Fruit fly (Drosophila melanogaster) whole organism, prepupa: ENCODE results near the gene CG31141.

ENCODE experiments used
- Blimp-1 ChIP-seq: fragments of 200-800 bp; sonication (Bioruptor generic); optimal IDR thresholded peaks from 3 replicates; lab custom pipeline; 2017; ENCODE audit warnings: missing biosample characterization, missing genetic modification characterization, mild to moderate bottlenecking, moderate library complexity, missing genetic modification reagents
- CG10631 ChIP-seq: fragments of 200-800 bp; sonication (Bioruptor generic); optimal IDR thresholded peaks from 2 replicates; lab custom pipeline; 2016; ENCODE audit warnings: missing biosample characterization, missing genetic modification characterization
- CG10669 ChIP-seq: fragments of 200-800 bp; sonication (Bioruptor generic); optimal IDR thresholded peaks from 3 replicates; lab custom pipeline; 2018; ENCODE audit warnings: missing biosample characterization, mild to moderate bottlenecking, missing genetic modification characterization, moderate library complexity
- CG11902 ChIP-seq: fragments of 200-800 bp; sonication (Bioruptor generic); optimal IDR thresholded peaks from 3 replicates; lab custom pipeline; 2016; ENCODE audit warnings: missing biosample characterization, missing genetic modification characterization
- CG15336 ChIP-seq: fragments of 200-800 bp; sonication (Bioruptor generic); IDR thresholded peaks from 2 replicates; pipeline ENCODE4 v1.3.6; 2022; ENCODE audit warnings: missing biosample characterization, missing genetic modification characterization
- CG16779 ChIP-seq: fragments of 200-800 bp; sonication (Bioruptor generic); optimal IDR thresholded peaks from 3 replicates; lab custom pipeline; 2017; ENCODE audit warnings: missing biosample characterization, mild to moderate bottlenecking, missing genetic modification characterization
- CG31627 ChIP-seq: fragments of 200-800 bp; sonication (Bioruptor generic); optimal IDR thresholded peaks from 3 replicates; lab custom pipeline; 2016; ENCODE audit warnings: missing biosample characterization, missing genetic modification characterization
- CG34406 ChIP-seq: fragments of 200-800 bp; sonication (Bioruptor generic); optimal IDR thresholded peaks from 3 replicates; lab custom pipeline; 2016; ENCODE audit warnings: missing biosample characterization, missing genetic modification characterization
- CG4318 ChIP-seq: fragments of 200-800 bp; sonication (Bioruptor generic); optimal IDR thresholded peaks from 3 replicates; lab custom pipeline; 2017; ENCODE audit warnings: missing biosample characterization, mild to moderate bottlenecking, missing genetic modification characterization
- CG6854 ChIP-seq: fragments of 200-800 bp; sonication (Bioruptor generic); optimal IDR thresholded peaks from 2 replicates; lab custom pipeline; 2017; ENCODE audit warnings: missing biosample characterization, mild to moderate bottlenecking, missing genetic modification characterization
- CG7368 ChIP-seq: fragments of 200-800 bp; sonication (Bioruptor generic); optimal IDR thresholded peaks from 3 replicates; lab custom pipeline; 2016; ENCODE audit warnings: missing biosample characterization, missing genetic modification characterization
- CG8119 ChIP-seq: fragments of 200-800 bp; sonication (Bioruptor generic); IDR thresholded peaks from 3 replicates; pipeline ENCODE4 v1.3.6; 2022; ENCODE audit warnings: missing biosample characterization, missing genetic modification characterization
- CG9139 ChIP-seq: fragments of 200-800 bp; sonication (Bioruptor generic); optimal IDR thresholded peaks from 3 replicates; lab custom pipeline; 2017; ENCODE audit warnings: missing biosample characterization, mild to moderate bottlenecking, missing genetic modification characterization
- Eip75B ChIP-seq: fragments of 200-800 bp; sonication (Bioruptor generic); optimal IDR thresholded peaks from 3 replicates; lab custom pipeline; 2016; ENCODE audit warnings: missing biosample characterization, missing genetic modification characterization
- Eip93F ChIP-seq: fragments of 200-800 bp; sonication (Bioruptor generic); optimal IDR thresholded peaks from 2 replicates; lab custom pipeline; 2016; ENCODE audit warnings: missing biosample characterization, mild to moderate bottlenecking, missing genetic modification characterization
- Ets21C ChIP-seq: fragments of 200-800 bp; sonication (Bioruptor generic); optimal IDR thresholded peaks from 3 replicates; lab custom pipeline; 2016; ENCODE audit warnings: missing biosample characterization, missing genetic modification characterization
- Ets96B ChIP-seq: fragments of 200-800 bp; optimal IDR thresholded peaks from 2 replicates; lab custom pipeline; 2019; ENCODE audit warnings: missing biosample characterization, mild to moderate bottlenecking, missing genetic modification characterization, moderate library complexity
- Gug ChIP-seq: fragments of 200-800 bp; sonication (Bioruptor generic); IDR thresholded peaks from 2 replicates; pipeline ENCODE4 v1.3.6; 2022; ENCODE audit warnings: missing biosample characterization, missing genetic modification characterization
- Hr39 ChIP-seq: fragments of 200-800 bp; sonication (Bioruptor generic); optimal IDR thresholded peaks from 2 replicates; lab custom pipeline; 2016; ENCODE audit warnings: missing biosample characterization, missing genetic modification characterization
- OdsH ChIP-seq: fragments of 200-800 bp; sonication (Bioruptor generic); optimal IDR thresholded peaks from 3 replicates; lab custom pipeline; 2016; ENCODE audit warnings: missing biosample characterization, missing genetic modification characterization
- Sox102F ChIP-seq: fragments of 200-800 bp; sonication (Bioruptor generic); optimal IDR thresholded peaks from 2 replicates; lab custom pipeline; 2016; ENCODE audit warnings: missing biosample characterization, mild to moderate bottlenecking, missing genetic modification characterization
- Sox14 ChIP-seq: fragments of 200-800 bp; sonication (Bioruptor generic); optimal IDR thresholded peaks from 3 replicates; lab custom pipeline; 2016; ENCODE audit warnings: missing biosample characterization, missing genetic modification characterization
- cyc ChIP-seq: fragments of 200-800 bp; sonication (Bioruptor generic); optimal IDR thresholded peaks from 3 replicates; lab custom pipeline; 2016; ENCODE audit warnings: missing biosample characterization, missing genetic modification characterization
- dsx ChIP-seq: fragments of 200-800 bp; optimal IDR thresholded peaks from 3 replicates; lab custom pipeline; 2019; ENCODE audit warnings: missing biosample characterization, mild to moderate bottlenecking, missing genetic modification characterization, moderate library complexity; ENCODE audit not compliant: poor library complexity, severe bottlenecking
- eg ChIP-seq: fragments of 200-800 bp; sonication (Bioruptor generic); IDR thresholded peaks from 3 replicates; pipeline ENCODE4 v1.3.6; 2022; ENCODE audit warnings: missing biosample characterization, missing genetic modification characterization
- fd85E ChIP-seq: fragments of 200-800 bp; sonication (Bioruptor generic); optimal IDR thresholded peaks from 3 replicates; lab custom pipeline; 2016; ENCODE audit warnings: missing biosample characterization, missing genetic modification characterization
- fkh ChIP-seq: fragments of 200-800 bp; sonication (Bioruptor generic); optimal IDR thresholded peaks from 3 replicates; lab custom pipeline; 2017; ENCODE audit warnings: missing biosample characterization, mild to moderate bottlenecking, missing genetic modification characterization, moderate library complexity
- lz ChIP-seq: fragments of 200-800 bp; sonication (Bioruptor generic); optimal IDR thresholded peaks from 3 replicates; lab custom pipeline; 2016; ENCODE audit warnings: missing biosample characterization, missing genetic modification characterization
- net ChIP-seq: fragments of 200-800 bp; sonication (Bioruptor generic); optimal IDR thresholded peaks from 3 replicates; lab custom pipeline; 2016; ENCODE audit warnings: missing biosample characterization, missing genetic modification characterization
- spab ChIP-seq: fragments of 200-800 bp; sonication (Bioruptor generic); optimal IDR thresholded peaks from 2 replicates; lab custom pipeline; 2017; ENCODE audit warnings: missing biosample characterization, mild to moderate bottlenecking, missing genetic modification characterization, missing genetic modification reagents
- topi ChIP-seq: fragments of 200-800 bp; sonication (Bioruptor generic); optimal IDR thresholded peaks from 3 replicates; lab custom pipeline; 2016; ENCODE audit warnings: missing biosample characterization, missing genetic modification characterization
- vri ChIP-seq: fragments of 200-800 bp; sonication (Bioruptor generic); optimal IDR thresholded peaks from 3 replicates; lab custom pipeline; 2016; ENCODE audit warnings: missing biosample characterization, mild to moderate bottlenecking, missing genetic modification characterization

The CG31141 gene

dm6 chr3R:23971208-23971607 is 48.1 kb downstream of the CG31141 start:
- TF ChIP-seq Sox14 (GFP tag; lab: Kevin White, UChicago) = no peak
- TF ChIP-seq Ets96B (tag; lab: Kevin White, UChicago) = no peak
- TF ChIP-seq CG6854 = no peak
- no peak for TF ChIP-seq Gug (GFP tag; lab: Robert Waterston, UW)
- no peak for TF ChIP-seq eg (GFP tag; lab: Robert Waterston, UW)
- TF ChIP-seq CG4318 = no peak
- no peak for TF ChIP-seq dsx (GFP tag; lab: Kevin White, UChicago)
- no peak for TF ChIP-seq CG11902 (GFP tag; lab: Kevin White, UChicago)
- no peak for TF ChIP-seq net (GFP tag; lab: Kevin White, UChicago)
- no peak for TF ChIP-seq fkh (GFP tag; lab: Kevin White, UChicago)
- TF ChIP-seq vri (GFP tag; lab: Kevin White, UChicago) = no peak
- TF ChIP-seq CG31627 (GFP tag; lab: Kevin White, UChicago) = no peak
- no peak for TF ChIP-seq spab (GFP tag; lab: Kevin White, UChicago)
- TF ChIP-seq Ets21C (GFP tag; lab: Kevin White, UChicago) = no peak
- no peak for TF ChIP-seq CG10669 (GFP tag; lab: Kevin White, UChicago)
- no peak for TF ChIP-seq CG34406
- no peak for TF ChIP-seq topi (GFP tag; lab: Kevin White, UChicago)
- no peak for TF ChIP-seq OdsH (GFP tag; lab: Kevin White, UChicago)

dm6 chr3R:23971764-23972163 is 48.7 kb downstream of the CG31141 start:
- TF ChIP-seq Ets21C (GFP tag; lab: Kevin White, UChicago) (no peak), Sox102F (GFP tag; lab: Kevin White, UChicago) (no peak), CG9139 (GFP tag; lab: Kevin White, UChicago) (no peak), CG10669 (GFP tag; lab: Kevin White, UChicago) (no peak), Blimp-1 (no peak), CG7368 (GFP tag; lab: Kevin White, UChicago) (no peak), cyc (no peak), Eip75B (GFP tag; lab: Kevin White, UChicago) (no peak), CG31627 (GFP tag; lab: Kevin White, UChicago) (no peak), CG16779 (no peak), CG10631 (GFP tag; lab: Kevin White, UChicago) (no peak), vri (GFP tag; lab: Kevin White, UChicago) (no peak), spab (GFP tag; lab: Kevin White, UChicago) (no peak), lz (GFP tag; lab: Kevin White, UChicago) (no peak), Eip93F (GFP tag; lab: Kevin White, UChicago) (no peak), Hr39 (GFP tag; lab: Kevin White, UChicago) (no peak), CG8119 (no peak), CG15336 (GFP tag; lab: Robert Waterston, UW) (no peak), fd85E (GFP tag; lab: Kevin White, UChicago) (no peak)
